Worm (Caenorhabditis elegans) whole organism, early embryonic: Measurements from ENCODE around the gene trpp-11.

Source experiments
- B0310.2 ChIP-seq: sonication (generic microtip); optimal IDR thresholded peaks from 2 replicates; lab custom pipeline; 2016; ENCODE audit warnings: mild to moderate bottlenecking, missing genetic modification characterization, missing compliant biosample characterization
- F13C5.2 ChIP-seq: sonication (generic microtip); optimal IDR thresholded peaks from 2 replicates; lab custom pipeline; 2017; ENCODE audit warnings: mild to moderate bottlenecking, missing genetic modification characterization, inconsistent platforms, missing compliant biosample characterization
- aly-1 ChIP-seq: sonication (generic microtip); optimal IDR thresholded peaks from 2 replicates; lab custom pipeline; 2016; ENCODE audit warnings: missing genetic modification characterization, missing compliant biosample characterization
- ama-1 ChIP-seq: fragments of 150-350 bp; optimal IDR thresholded peaks from 2 replicates; lab custom pipeline; 2014
- ceh-13 ChIP-seq: fragments of 200-800 bp; sonication (Bioruptor generic); optimal IDR thresholded peaks from 2 replicates; lab custom pipeline; 2018; ENCODE audit warnings: mild to moderate bottlenecking, missing genetic modification characterization, missing compliant biosample characterization
- ceh-36 ChIP-seq: sonication (generic microtip); optimal IDR thresholded peaks from 2 replicates; lab custom pipeline; 2016; ENCODE audit warnings: missing genetic modification characterization, inconsistent platforms, missing compliant biosample characterization
- ets-7 ChIP-seq: sonication (generic microtip); optimal IDR thresholded peaks from 2 replicates; lab custom pipeline; 2016; ENCODE audit warnings: missing genotype, missing genetic modification characterization, missing compliant biosample characterization
- flt-1 ChIP-seq: fragments of 200-800 bp; sonication (Bioruptor generic); IDR thresholded peaks from 2 replicates; pipeline ENCODE4 v1.3.6; 2022; ENCODE audit warnings: missing genetic modification characterization, missing compliant biosample characterization
- hmbx-1 ChIP-seq: sonication (generic microtip); optimal IDR thresholded peaks from 2 replicates; lab custom pipeline; 2016; ENCODE audit warnings: mild to moderate bottlenecking, missing genetic modification characterization, missing compliant biosample characterization
- hmg-4 ChIP-seq: fragments of 200-800 bp; sonication (Bioruptor generic); optimal IDR thresholded peaks from 2 replicates; lab custom pipeline; 2018; ENCODE audit warnings: mild to moderate bottlenecking, missing genetic modification characterization, missing compliant biosample characterization
- hnd-1 ChIP-seq: sonication (generic microtip); optimal IDR thresholded peaks from 2 replicates; lab custom pipeline; 2016; ENCODE audit warnings: missing genetic modification characterization, missing compliant biosample characterization
- pes-1 ChIP-seq: fragments of 200-800 bp; sonication (Bioruptor generic); IDR thresholded peaks from 2 replicates; pipeline ENCODE4 v1.3.6; 2022; ENCODE audit warnings: missing genetic modification reagents, missing genetic modification characterization, missing compliant biosample characterization
- scrt-1 ChIP-seq: fragments of 200-800 bp; sonication (Bioruptor generic); IDR thresholded peaks from 2 replicates; pipeline ENCODE4 v1.3.6; 2022; ENCODE audit warnings: missing genetic modification characterization, missing compliant biosample characterization
- sea-1 ChIP-seq: fragments of 200-800 bp; sonication (Bioruptor generic); conservative IDR thresholded peaks from 2 replicates; pipeline ENCODE4 v1.3.6; 2022; ENCODE audit warnings: missing genetic modification characterization, missing compliant biosample characterization
- tbx-11 ChIP-seq: fragments of 200-800 bp; sonication (Bioruptor generic); IDR thresholded peaks from 2 replicates; pipeline ENCODE4 v1.3.6; 2022; ENCODE audit warnings: missing genetic modification characterization, missing compliant biosample characterization
- tbx-37 ChIP-seq: fragments of 200-800 bp; sonication (Bioruptor generic); conservative IDR thresholded peaks from 2 replicates; pipeline ENCODE4 v1.3.6; 2022; ENCODE audit warnings: missing genetic modification reagents, missing genetic modification characterization, missing compliant biosample characterization
- tra-4 ChIP-seq: sonication (generic microtip); optimal IDR thresholded peaks from 2 replicates; lab custom pipeline; 2017; ENCODE audit warnings: missing genetic modification characterization, missing compliant biosample characterization

trpp-11 gene

ce11 chrIII:853414-853813, 58.5 kb downstream of the trpp-11 start:
- TF ChIP-seq aly-1 (no peak), tbx-37 (GFP tag; lab: Robert Waterston, UW) (no peak), hnd-1 (tag; lab: Kevin White, UChicago) (no peak), pes-1 (no peak), scrt-1 (no peak), ama-1 (lab: Kevin White, UChicago) (no peak), ceh-13 (no peak), hmg-4 (GFP tag; lab: Kevin White, UChicago) (no peak), tbx-11 (GFP tag; lab: Robert Waterston, UW) (no peak), tra-4 (tag; lab: Kevin White, UChicago) (no peak), F13C5.2 (tag; lab: Kevin White, UChicago) (no peak), flt-1 (GFP tag; lab: Robert Waterston, UW) (no peak), sea-1 (GFP tag; lab: Robert Waterston, UW) (no peak), ets-7 (no peak), B0310.2 (tag; lab: Kevin White, UChicago) (no peak), ceh-36 (no peak), hmbx-1 (tag; lab: Kevin White, UChicago) (no peak)

DNA sequence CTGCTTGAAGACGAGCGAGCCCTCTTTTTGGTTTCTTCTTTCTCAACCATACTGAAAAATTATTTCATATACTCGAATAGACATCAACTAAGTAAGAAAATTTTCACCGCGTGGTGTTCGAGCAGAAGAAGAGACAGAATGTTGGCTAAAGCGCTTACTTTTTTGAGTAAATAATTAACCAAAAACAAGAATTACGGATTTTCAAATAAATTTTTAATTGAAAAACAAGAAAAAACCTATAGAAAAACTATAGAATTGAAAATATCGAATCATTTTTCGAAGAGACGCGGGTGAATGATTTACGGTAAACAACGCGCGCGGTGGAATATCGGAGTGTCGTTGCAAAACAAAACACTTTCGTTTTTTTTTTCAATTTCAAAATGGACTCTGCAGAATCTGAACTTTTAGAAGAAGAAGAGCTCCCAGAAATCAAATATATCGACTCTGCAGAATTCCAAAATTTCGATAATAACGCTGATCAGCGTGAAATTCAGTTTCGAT, 59.0 kb downstream of the trpp-11 start, which contains the start of the genes rnp-5 and tag-51:
Gene rnp-5 (minus strand): TSS at position 51 of the 501 bp plus-strand sequence.
Gene tag-51 (plus strand): TSS at position 363 of the 501 bp plus-strand sequence.
- TF ChIP-seq tra-4 (tag; lab: Kevin White, UChicago): no peak
- no peak for TF ChIP-seq pes-1
- no peak for TF ChIP-seq ama-1 (lab: Kevin White, UChicago)
- TF ChIP-seq ets-7: no peak
- TF ChIP-seq flt-1 (GFP tag; lab: Robert Waterston, UW): no peak
- no peak for TF ChIP-seq F13C5.2 (tag; lab: Kevin White, UChicago)
- no peak for TF ChIP-seq hnd-1 (tag; lab: Kevin White, UChicago)

ce11 chrIII:856260-856659, 61.3 kb downstream of the trpp-11 start, which contains the start of gene K02F3.12:
Gene K02F3.12 (plus strand): TSS chrIII:856560.
- TF ChIP-seq F13C5.2 (tag; lab: Kevin White, UChicago): no peak
- TF ChIP-seq ceh-13: no peak
- TF ChIP-seq aly-1: no peak
- TF ChIP-seq scrt-1: no peak
- no peak for TF ChIP-seq ets-7
- TF ChIP-seq ceh-36: no peak
- no peak for TF ChIP-seq flt-1 (GFP tag; lab: Robert Waterston, UW)
- no peak for TF ChIP-seq ama-1 (lab: Kevin White, UChicago)
- TF ChIP-seq tbx-37 (GFP tag; lab: Robert Waterston, UW): no peak
- TF ChIP-seq sea-1 (GFP tag; lab: Robert Waterston, UW): no peak
- no peak for TF ChIP-seq hmbx-1 (tag; lab: Kevin White, UChicago)
- no peak for TF ChIP-seq B0310.2 (tag; lab: Kevin White, UChicago)
- TF ChIP-seq hmg-4 (GFP tag; lab: Kevin White, UChicago): no peak
- no peak for TF ChIP-seq hnd-1 (tag; lab: Kevin White, UChicago)

DNA sequence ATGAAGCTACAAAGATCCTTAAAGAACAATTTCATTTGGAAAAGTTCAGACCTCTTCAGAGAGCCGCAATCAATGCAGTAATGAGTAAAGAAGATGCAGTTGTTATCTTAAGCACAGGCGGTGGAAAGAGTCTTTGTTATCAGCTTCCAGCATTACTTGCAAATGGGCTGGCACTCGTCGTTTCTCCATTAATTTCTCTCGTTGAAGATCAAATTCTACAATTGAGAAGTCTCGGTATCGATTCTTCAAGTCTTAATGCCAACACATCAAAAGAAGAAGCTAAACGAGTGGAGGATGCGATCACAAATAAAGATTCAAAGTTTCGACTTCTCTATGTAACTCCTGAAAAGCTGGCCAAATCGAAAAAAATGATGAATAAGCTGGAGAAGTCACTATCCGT, 62.0 kb downstream of the trpp-11 start:
- TF ChIP-seq ama-1 (lab: Kevin White, UChicago): no peak
- no peak for TF ChIP-seq ets-7
- no peak for TF ChIP-seq tra-4 (tag; lab: Kevin White, UChicago)
- TF ChIP-seq flt-1 (GFP tag; lab: Robert Waterston, UW): no peak
